Fruit fly (Drosophila melanogaster) whole organism, wandering third instar larva: ENCODE measurements around the gene Pkg21D.

Experiments used
- Abd-B ChIP-seq: fragments of >200 bp; optimal IDR thresholded peaks from 2 replicates; lab custom pipeline; 2017; ENCODE audit warnings: missing biosample characterization, missing genetic modification characterization
- Hr78 ChIP-seq: fragments of >200 bp; optimal IDR thresholded peaks from 2 replicates; lab custom pipeline; 2017; ENCODE audit warnings: missing biosample characterization, missing genetic modification characterization
- OdsH ChIP-seq: fragments of 200-800 bp; sonication (Bioruptor generic); optimal IDR thresholded peaks from 2 replicates; lab custom pipeline; 2016; ENCODE audit warnings: missing biosample characterization, mild to moderate bottlenecking, missing genetic modification characterization
- lola ChIP-seq: fragments of >200 bp; optimal IDR thresholded peaks from 2 replicates; lab custom pipeline; 2017; ENCODE audit warnings: missing biosample characterization, missing genetic modification characterization
- pan ChIP-seq: fragments of >200 bp; optimal IDR thresholded peaks from 2 replicates; lab custom pipeline; 2017
- usp ChIP-seq: fragments of >200 bp; optimal IDR thresholded peaks from 2 replicates; lab custom pipeline; 2017; ENCODE audit warnings: missing biosample characterization, missing genetic modification characterization

dm6 chr2L:819315-820032, 28.9 kb upstream of the Pkg21D start, which contains the start of the genes PGAP2 and Clp:
- TF ChIP-seq Abd-B (GFP tag; lab: Kevin White, UChicago) (no peak), pan (lab: Kevin White, UChicago) (no peak), Hr78 (GFP tag; lab: Kevin White, UChicago) (no peak), usp (GFP tag; lab: Kevin White, UChicago) (no peak), lola (GFP tag; lab: Kevin White, UChicago) (no peak), OdsH (GFP tag; lab: Kevin White, UChicago) (peak; percentile 68)
